Worm (Caenorhabditis elegans) whole organism, mixed stage, embryonic: ENCODE measurements around the gene F38A6.4.
A peak's percentile ranks its signal among the peaks of the same experiment; 100 is the strongest.

ENCODE experiments used
- M03D4.4 ChIP-seq: sonication (generic microtip); optimal IDR thresholded peaks from 2 replicates; lab custom pipeline; 2017; ENCODE audit warnings: mild to moderate bottlenecking, missing genetic modification characterization, missing compliant biosample characterization
- bed-3 ChIP-seq: fragments of 200-800 bp; sonication (Bioruptor generic); optimal IDR thresholded peaks from 3 replicates; lab custom pipeline; 2018; ENCODE audit warnings: mild to moderate bottlenecking, missing genetic modification characterization, moderate library complexity, missing compliant biosample characterization
- blmp-1 ChIP-seq: fragments of 150-350 bp; optimal IDR thresholded peaks from 2 replicates; lab custom pipeline; 2014; ENCODE audit warnings: missing biosample characterization, missing genetic modification characterization
- ceh-39 ChIP-seq: fragments of 150-350 bp; optimal IDR thresholded peaks from 2 replicates; lab custom pipeline; 2014; ENCODE audit warnings: missing biosample characterization, missing genetic modification characterization
- ceh-43 ChIP-seq: fragments of 200-800 bp; sonication (Bioruptor generic); optimal IDR thresholded peaks from 2 replicates; lab custom pipeline; 2018; ENCODE audit warnings: mild to moderate bottlenecking, missing genetic modification characterization, moderate library complexity, missing compliant biosample characterization
- ceh-83 ChIP-seq: fragments of 200-800 bp; sonication (Bioruptor generic); optimal IDR thresholded peaks from 2 replicates; lab custom pipeline; 2018; ENCODE audit warnings: mild to moderate bottlenecking, missing genetic modification characterization, missing compliant biosample characterization
- ces-1 ChIP-seq: fragments of 150-350 bp; optimal IDR thresholded peaks from 2 replicates; lab custom pipeline; 2014; ENCODE audit warnings: missing biosample characterization, missing genetic modification reagents, missing genetic modification characterization
- cnd-1 ChIP-seq: fragments of 200-800 bp; sonication (Bioruptor generic); optimal IDR thresholded peaks from 2 replicates; lab custom pipeline; 2018; ENCODE audit warnings: mild to moderate bottlenecking, missing genetic modification characterization, missing compliant biosample characterization
- drap-1 ChIP-seq: fragments of 200-800 bp; sonication (Bioruptor generic); optimal IDR thresholded peaks from 3 replicates; lab custom pipeline; 2018; ENCODE audit warnings: mild to moderate bottlenecking, missing genetic modification characterization, missing compliant biosample characterization
- elt-1 ChIP-seq: sonication (generic microtip); optimal IDR thresholded peaks from 2 replicates; lab custom pipeline; 2017; ENCODE audit warnings: missing genetic modification characterization, mild to moderate bottlenecking, missing compliant biosample characterization, antibody characterized with exemption, moderate library complexity, borderline replicate concordance; ENCODE audit not compliant: insufficient read depth
- elt-3 ChIP-seq: fragments of 150-350 bp; optimal IDR thresholded peaks from 2 replicates; lab custom pipeline; 2014; ENCODE audit warnings: missing biosample characterization, missing genetic modification characterization
- flh-1 ChIP-seq: fragments of 200-800 bp; sonication (Bioruptor generic); optimal IDR thresholded peaks from 2 replicates; lab custom pipeline; 2018; ENCODE audit warnings: mild to moderate bottlenecking, missing genetic modification characterization, moderate library complexity, missing compliant biosample characterization
- ham-2 ChIP-seq: fragments of 200-800 bp; sonication (Bioruptor generic); optimal IDR thresholded peaks from 2 replicates; lab custom pipeline; 2018; ENCODE audit warnings: mild to moderate bottlenecking, missing genetic modification characterization, missing compliant biosample characterization
- lin-13 ChIP-seq: fragments of 150-350 bp; optimal IDR thresholded peaks from 2 replicates; lab custom pipeline; 2014; ENCODE audit warnings: missing biosample characterization, missing genetic modification characterization
- lin-32 ChIP-seq: fragments of 200-800 bp; sonication (Bioruptor generic); optimal IDR thresholded peaks from 2 replicates; lab custom pipeline; 2018; ENCODE audit warnings: mild to moderate bottlenecking, missing genetic modification characterization, missing compliant biosample characterization
- mab-5 ChIP-seq: fragments of 150-350 bp; optimal IDR thresholded peaks from 2 replicates; lab custom pipeline; 2014; ENCODE audit warnings: missing biosample characterization, missing genetic modification characterization
- mep-1 ChIP-seq: fragments of 150-350 bp; optimal IDR thresholded peaks from 2 replicates; lab custom pipeline; 2017; ENCODE audit warnings: missing biosample characterization, missing genetic modification reagents, missing genetic modification characterization, inconsistent platforms
- mls-2 ChIP-seq: sonication (generic microtip); optimal IDR thresholded peaks from 2 replicates; lab custom pipeline; 2016; ENCODE audit warnings: mild to moderate bottlenecking, missing genetic modification characterization, moderate library complexity, missing compliant biosample characterization
- nhr-237 ChIP-seq: fragments of 150-350 bp; optimal IDR thresholded peaks from 2 replicates; lab custom pipeline; 2014; ENCODE audit warnings: missing biosample characterization, missing genetic modification characterization
- nhr-28 ChIP-seq: fragments of 150-350 bp; optimal IDR thresholded peaks from 2 replicates; lab custom pipeline; 2014; ENCODE audit warnings: missing biosample characterization, missing genetic modification characterization
- nhr-76 ChIP-seq: sonication (generic microtip); optimal IDR thresholded peaks from 2 replicates; lab custom pipeline; 2017; ENCODE audit warnings: missing biosample characterization, missing genetic modification characterization
- pha-4 ChIP-seq: fragments of 150-350 bp; optimal IDR thresholded peaks from 2 replicates; lab custom pipeline; 2018; ENCODE audit warnings: missing biosample characterization, missing genetic modification reagents, missing genetic modification characterization
- sem-2 ChIP-seq: fragments of 200-800 bp; sonication (Bioruptor generic); optimal IDR thresholded peaks from 2 replicates; lab custom pipeline; 2018; ENCODE audit warnings: mild to moderate bottlenecking, missing genetic modification characterization, missing compliant biosample characterization
- snpc-4 ChIP-seq: fragments of 150-350 bp; optimal IDR thresholded peaks from 2 replicates; lab custom pipeline; 2014; ENCODE audit warnings: missing biosample characterization, missing genetic modification characterization
- sptf-1 ChIP-seq: sonication (generic microtip); optimal IDR thresholded peaks from 2 replicates; lab custom pipeline; 2017; ENCODE audit warnings: mild to moderate bottlenecking, missing genetic modification characterization, moderate library complexity, missing compliant biosample characterization
- tbx-8 ChIP-seq: fragments of 200-800 bp; sonication (Bioruptor generic); optimal IDR thresholded peaks from 2 replicates; lab custom pipeline; 2018; ENCODE audit warnings: mild to moderate bottlenecking, missing genetic modification characterization, moderate library complexity, missing compliant biosample characterization
- unc-120 ChIP-seq: sonication (generic microtip); optimal IDR thresholded peaks from 2 replicates; lab custom pipeline; 2017; ENCODE audit warnings: missing genetic modification characterization, missing compliant biosample characterization; ENCODE audit not compliant: poor library complexity, severe bottlenecking
- unc-39 ChIP-seq: fragments of 150-350 bp; optimal IDR thresholded peaks from 2 replicates; lab custom pipeline; 2014; ENCODE audit warnings: missing biosample characterization, missing genetic modification characterization
- unc-62 ChIP-seq: fragments of 150-350 bp; optimal IDR thresholded peaks from 2 replicates; lab custom pipeline; 2014; ENCODE audit warnings: missing biosample characterization, missing genetic modification reagents, missing genetic modification characterization
- zip-8 ChIP-seq: fragments of 150-350 bp; optimal IDR thresholded peaks from 2 replicates; lab custom pipeline; 2014; ENCODE audit warnings: missing biosample characterization, missing genetic modification characterization
- ztf-11 ChIP-seq: fragments of 150-350 bp; optimal IDR thresholded peaks from 2 replicates; lab custom pipeline; 2014; ENCODE audit warnings: missing biosample characterization, missing genetic modification characterization

F38A6.4 gene

DNA sequence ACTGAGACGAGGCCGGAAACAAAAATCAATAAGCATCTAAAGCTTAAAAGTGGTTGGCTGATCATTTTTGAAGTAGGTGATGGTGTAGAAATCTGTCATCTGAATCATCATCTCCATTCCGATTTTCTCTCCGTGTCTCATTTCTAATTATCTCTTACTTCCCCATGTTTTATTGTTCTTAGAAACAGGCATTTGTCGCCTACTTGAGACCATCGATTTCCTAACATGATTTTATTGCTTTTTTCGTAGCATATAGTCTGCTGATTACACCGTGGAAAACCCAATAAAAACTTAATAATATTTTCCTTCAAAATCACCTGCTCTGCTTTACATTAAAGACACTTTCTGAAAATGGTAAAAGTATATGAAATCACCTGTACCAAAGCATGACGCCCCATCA lies at the start of gene F38A6.4:
F38A6.4 (minus strand) TSS at position 101 of the 400 bp plus-strand sequence.
- TF ChIP-seq sem-2 (no peak), unc-62 (GFP tag; lab: Kevin White, UChicago) (no peak), sptf-1 (tag; lab: Kevin White, UChicago) (no peak), elt-1 (no peak)

DNA sequence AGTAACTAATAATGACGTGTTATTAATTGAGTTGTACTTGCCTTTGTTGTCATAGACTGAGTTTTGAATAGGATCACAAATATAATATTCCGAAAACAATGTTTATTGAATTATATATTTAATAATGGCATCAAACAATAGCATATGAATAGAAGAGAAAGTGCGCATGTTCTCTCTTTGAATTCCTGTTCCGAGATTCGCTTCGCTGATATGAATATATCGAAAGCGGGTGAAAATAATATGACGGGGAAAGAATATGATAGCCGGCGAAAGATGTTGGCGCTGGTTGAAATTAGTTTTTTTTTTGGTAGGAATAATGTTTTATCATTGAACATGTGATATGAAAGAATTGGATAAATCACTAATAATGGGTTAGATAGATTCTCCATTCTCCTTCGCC lies 44.9 kb upstream of the F38A6.4 start, which contains the start of gene T03D8.6:
T03D8.6 (minus strand) TSS at position 298 of the 400 bp plus-strand sequence.
- no peak for TF ChIP-seq snpc-4 (tag; lab: Kevin White, UChicago)
- no peak for TF ChIP-seq tbx-8 (GFP tag; lab: Kevin White, UChicago)
- no peak for TF ChIP-seq mep-1
- no peak for TF ChIP-seq pha-4 (tag; lab: Kevin White, UChicago)
- TF ChIP-seq blmp-1 (tag; lab: Kevin White, UChicago) = peak; percentile 79
- no peak for TF ChIP-seq mls-2 (tag; lab: Kevin White, UChicago)
- TF ChIP-seq elt-1 = no peak
- TF ChIP-seq drap-1 (GFP tag; lab: Kevin White, UChicago) = no peak
- no peak for TF ChIP-seq M03D4.4 (tag; lab: Kevin White, UChicago)
- no peak for TF ChIP-seq sptf-1 (tag; lab: Kevin White, UChicago)
- peak; percentile 19 for TF ChIP-seq ces-1
- no peak for TF ChIP-seq ztf-11 (tag; lab: Kevin White, UChicago)
- TF ChIP-seq, all 35 proteins: peak for 2

DNA sequence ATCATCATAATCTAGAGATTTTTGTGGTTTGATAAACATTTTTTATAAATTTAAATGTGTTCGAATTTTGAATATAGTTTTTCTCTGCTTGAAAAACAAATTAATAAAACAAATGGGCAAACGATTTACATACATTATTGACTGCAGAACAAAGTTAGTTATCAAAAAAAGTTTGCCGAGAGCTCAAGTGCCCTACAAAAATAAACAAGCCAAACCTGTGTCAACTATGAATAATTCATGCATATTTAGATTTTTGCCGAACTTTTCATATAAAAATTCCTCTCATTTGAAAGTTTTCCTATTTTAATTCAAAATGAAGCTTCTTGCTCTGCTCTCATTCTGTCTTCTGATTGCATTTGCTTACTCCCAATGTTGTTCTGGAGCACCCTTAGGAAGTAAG lies 40.7 kb upstream of the F38A6.4 start, which contains the start of gene sshk-1:
sshk-1 (plus strand) TSS at position 301 of the 400 bp plus-strand sequence.
- TF ChIP-seq zip-8 (tag; lab: Kevin White, UChicago) (no peak), ceh-43 (GFP tag; lab: Kevin White, UChicago) (no peak)

DNA sequence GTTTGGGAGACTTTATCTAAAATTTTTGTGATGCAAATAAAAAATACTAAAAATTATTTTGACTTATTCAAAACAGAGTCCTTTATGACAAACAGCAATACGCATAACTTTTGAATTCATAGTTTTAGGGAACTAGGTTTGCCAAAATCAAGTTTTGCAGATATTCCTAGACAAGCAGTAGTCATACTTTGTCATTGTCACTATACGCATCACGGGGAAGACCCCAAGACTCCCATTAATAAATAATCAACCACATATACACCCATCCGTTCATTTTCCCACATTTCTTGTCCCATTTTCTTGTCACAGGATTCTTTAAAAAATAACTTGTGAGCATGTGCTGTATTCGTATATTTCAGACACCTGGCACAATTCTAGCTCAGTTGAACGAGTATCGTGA lies 39.3 kb upstream of the F38A6.4 start, which contains the start of gene Y44A6D.7:
Y44A6D.7 (plus strand) TSS at position 301 of the 400 bp plus-strand sequence.
- TF ChIP-seq flh-1 = no peak
- TF ChIP-seq bed-3 (GFP tag; lab: Kevin White, UChicago) = no peak
- TF ChIP-seq unc-120 (tag; lab: Kevin White, UChicago) = no peak
- no peak for TF ChIP-seq lin-13 (tag; lab: Kevin White, UChicago)
- TF ChIP-seq nhr-237 (tag; lab: Kevin White, UChicago) = no peak
- TF ChIP-seq lin-32 (GFP tag; lab: Kevin White, UChicago) = no peak

DNA sequence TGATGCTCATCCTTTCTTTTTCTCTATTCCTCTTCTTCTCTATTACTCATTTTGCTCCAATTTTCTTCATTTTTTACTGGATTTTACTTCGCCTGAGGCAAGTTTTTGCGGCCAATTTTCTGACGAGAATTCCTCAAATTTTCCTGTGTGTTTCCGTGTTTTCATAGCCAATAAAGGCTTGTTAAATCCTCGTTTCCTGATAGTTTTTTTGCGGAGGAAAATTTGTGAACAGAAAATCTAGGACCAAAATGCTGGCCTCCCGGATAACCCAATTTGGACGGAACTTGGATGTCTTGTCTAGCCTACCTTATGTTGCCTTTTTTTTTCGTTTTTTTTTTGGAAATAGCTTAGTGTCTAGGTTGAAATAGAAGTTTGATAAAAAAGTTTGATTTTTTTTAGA lies 38.5 kb upstream of the F38A6.4 start:
- no peak for TF ChIP-seq cnd-1 (tag; lab: Kevin White, UChicago)
- no peak for TF ChIP-seq mep-1
- no peak for TF ChIP-seq zip-8 (tag; lab: Kevin White, UChicago)
- no peak for TF ChIP-seq elt-3
- TF ChIP-seq nhr-237 (tag; lab: Kevin White, UChicago) = no peak
- TF ChIP-seq ztf-11 (tag; lab: Kevin White, UChicago) = no peak
- TF ChIP-seq ceh-39 = no peak
- TF ChIP-seq nhr-76 (tag; lab: Kevin White, UChicago) = no peak
- no peak for TF ChIP-seq unc-62 (GFP tag; lab: Kevin White, UChicago)

DNA sequence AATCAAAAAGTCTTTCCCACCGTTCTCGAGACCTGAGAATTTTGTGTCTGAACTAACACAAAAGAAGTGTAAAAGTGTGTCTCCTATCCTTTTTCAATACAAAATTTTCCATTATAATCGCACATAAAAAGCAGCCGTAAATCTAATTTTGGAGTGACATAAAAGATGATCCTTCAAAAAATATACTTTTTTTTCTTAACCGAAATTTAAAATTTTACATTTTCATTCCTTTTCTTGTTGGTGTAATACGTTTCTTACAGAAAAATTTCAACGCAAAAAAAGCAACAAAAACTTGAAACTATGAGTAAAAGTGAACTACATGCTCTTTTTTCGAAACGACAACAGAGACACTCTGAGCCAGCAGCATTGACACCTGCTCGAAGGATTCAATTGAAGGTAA lies 31.9 kb upstream of the F38A6.4 start, which contains the start of gene Y44A6D.6:
Y44A6D.6 (plus strand) TSS at position 301 of the 400 bp plus-strand sequence.
- TF ChIP-seq unc-39 (tag; lab: Kevin White, UChicago) (no peak), mep-1 (no peak), nhr-28 (tag; lab: Kevin White, UChicago) (no peak), lin-13 (tag; lab: Kevin White, UChicago) (no peak), blmp-1 (tag; lab: Kevin White, UChicago) (no peak), ztf-11 (tag; lab: Kevin White, UChicago) (no peak), nhr-237 (tag; lab: Kevin White, UChicago) (no peak), lin-32 (GFP tag; lab: Kevin White, UChicago) (no peak), sptf-1 (tag; lab: Kevin White, UChicago) (no peak), mab-5 (tag; lab: Kevin White, UChicago) (no peak), ceh-83 (no peak), unc-120 (tag; lab: Kevin White, UChicago) (no peak), drap-1 (GFP tag; lab: Kevin White, UChicago) (no peak), ham-2 (no peak), pha-4 (tag; lab: Kevin White, UChicago) (no peak), cnd-1 (tag; lab: Kevin White, UChicago) (no peak), flh-1 (no peak), unc-62 (GFP tag; lab: Kevin White, UChicago) (no peak)
- TF ChIP-seq, all 35 proteins: peak for 0
